Fruit fly (Drosophila melanogaster): ENCODE results near the gene CG9215.

CG9215 gene

DNA sequence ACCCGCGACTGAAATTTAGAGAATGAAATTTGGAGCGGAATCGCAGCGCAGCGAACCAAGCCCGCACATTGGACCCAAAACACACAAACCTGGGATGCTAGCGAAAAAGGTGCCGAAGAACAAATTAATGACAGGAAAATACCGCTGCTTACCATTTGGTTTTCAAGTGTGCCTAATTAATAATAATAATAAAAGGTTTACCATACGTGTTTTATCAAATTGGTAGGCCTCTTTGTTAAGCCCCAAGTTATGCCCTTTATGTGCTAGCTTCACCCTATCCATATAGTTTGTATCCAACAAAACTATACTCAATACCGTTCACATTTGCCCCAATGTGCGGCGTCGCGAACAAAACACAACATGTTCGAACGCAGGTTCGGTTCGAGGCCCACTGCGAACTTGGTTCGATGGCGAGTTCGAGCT, 28.4 kb downstream of the CG9215 start, which contains the start of gene Ac13E (continued):
- TF ChIP-seq CG32772 (GFP tag; IDR thresholded peaks at IDR 0.05) (peak; percentile 82), CG1792 (GFP tag; optimal IDR thresholded peaks at IDR 0.05) (peak; percentile 70), slp2 (GFP tag; optimal IDR thresholded peaks at IDR 0.05) (peak; percentile 74), ttk (GFP tag; IDR thresholded peaks at IDR 0.05) (peak; percentile 80), Lim3 (GFP tag; IDR thresholded peaks at IDR 0.05) (peak; percentile 37; the same call in 1 of the 2 replicates), CG1603 (tag; optimal IDR thresholded peaks at IDR 0.05) (peak; percentile 85), sd (tag; optimal IDR thresholded peaks at IDR 0.05) (peak; percentile 69), CG31224 (GFP tag; IDR thresholded peaks at IDR 0.05) (peak; percentile 77), sna (GFP tag; IDR thresholded peaks at IDR 0.05; ENCODE audit: partially characterized antibody) (peak; percentile 51; the same call in 1 of the 2 replicates), odd (GFP tag; optimal IDR thresholded peaks at IDR 0.05) (peak; percentile 86), kay (GFP tag; optimal IDR thresholded peaks at IDR 0.05) (peak; percentile 84), hbn (GFP tag; IDR thresholded peaks at IDR 0.05; ENCODE audit: partially characterized antibody) (0 out of 2 replicates have a peak, but pooled peaks have one; percentile 18), wor (GFP tag; IDR thresholded peaks at IDR 0.05) (peak; percentile 83), ATbp (GFP tag; optimal IDR thresholded peaks at IDR 0.05) (peak; percentile 85), Sin3A (optimal IDR thresholded peaks at IDR 0.05) (no peak), vnd (GFP tag; IDR thresholded peaks at IDR 0.05; ENCODE audit: partially characterized antibody) (peak; percentile 72), CG11696 (GFP tag; IDR thresholded peaks at IDR 0.05) (no peak), tna (GFP tag; IDR thresholded peaks at IDR 0.05; ENCODE audit: partially characterized antibody) (0 out of 2 replicates have a peak, but pooled peaks have one; percentile 46), CG9215 (GFP tag; IDR thresholded peaks at IDR 0.05) (peak; percentile 96), lbe (GFP tag; optimal IDR thresholded peaks at IDR 0.05) (peak; percentile 84), Hand (GFP tag; optimal IDR thresholded peaks at IDR 0.05) (peak; percentile 81), ash1 (GFP tag; optimal IDR thresholded peaks at IDR 0.05) (peak; percentile 2), Bteb2 (GFP tag; optimal IDR thresholded peaks at IDR 0.05) (peak; percentile 82), CG11560 (tag; IDR thresholded peaks at IDR 0.05) (peak; percentile 66; the same call in 2 of the 3 replicates), E2f2 (GFP tag; IDR thresholded peaks at IDR 0.05) (peak; percentile 70), ci (GFP tag; IDR thresholded peaks at IDR 0.05) (peak; percentile 86), Stat92E (GFP tag; optimal IDR thresholded peaks at IDR 0.05) (peak in 1 of 3 experiments; percentile 74), croc (GFP tag; conservative IDR thresholded peaks at IDR 0.05) (peak; percentile 88), CG12219 (GFP tag; optimal IDR thresholded peaks at IDR 0.05) (peak; percentile 84), gcm (GFP tag; optimal IDR thresholded peaks at IDR 0.05) (peak; percentile 80), CG13296 (GFP tag; optimal IDR thresholded peaks at IDR 0.05) (peak; percentile 89), bab2 (GFP tag; optimal IDR thresholded peaks at IDR 0.05) (peak; percentile 69), BtbVII (GFP tag; optimal IDR thresholded peaks at IDR 0.05) (peak; percentile 84), Xrp1 (GFP tag; IDR thresholded peaks at IDR 0.05) (peak; percentile 93), Side (GFP tag; optimal IDR thresholded peaks at IDR 0.05) (peak; percentile 78), CG33213 (GFP tag; optimal IDR thresholded peaks at IDR 0.05) (peak; percentile 54), slou (GFP tag; optimal IDR thresholded peaks at IDR 0.05) (peak; percentile 78), ro (GFP tag; IDR thresholded peaks at IDR 0.05) (peak; percentile 55; the same call in 1 of the 2 replicates), nom (GFP tag; optimal IDR thresholded peaks at IDR 0.05) (peak; percentile 85), CG30431 (GFP tag; optimal IDR thresholded peaks at IDR 0.05) (peak; percentile 79), Dek (tag; optimal IDR thresholded peaks at IDR 0.05) (peak; percentile 83), dysf (GFP tag; IDR thresholded peaks at IDR 0.05) (peak; percentile 91), gsb-n (tag; optimal IDR thresholded peaks at IDR 0.05) (peak; percentile 92), Mrtf (GFP tag; IDR thresholded peaks at IDR 0.05) (peak; percentile 82), amos (GFP tag; IDR thresholded peaks at IDR 0.05; ENCODE audit: partially characterized antibody) (peak; percentile 15; the same call in 1 of the 2 replicates), HLH54F (GFP tag; optimal IDR thresholded peaks at IDR 0.05) (peak; percentile 85), tup (GFP tag; optimal IDR thresholded peaks at IDR 0.05) (peak; percentile 80), kni (GFP tag; optimal IDR thresholded peaks at IDR 0.05) (peak; percentile 88), CG6791 (GFP tag; IDR thresholded peaks at IDR 0.05; ENCODE audit: partially characterized antibody) (no peak; the same call in 2 of the 3 replicates), Dad (GFP tag; optimal IDR thresholded peaks at IDR 0.05) (peak; percentile 75)

Data from whole organism, embryonic.